Fruit fly (Drosophila melanogaster) whole organism, embryonic: ENCODE measurements around the gene CG6083.

ENCODE experiments used
- Abd-B ChIP-seq: fragments of 200-800 bp; sonication (Bioruptor generic); optimal IDR thresholded peaks from 2 replicates; lab custom pipeline; 2018; ENCODE audit warnings: missing biosample characterization, mild to moderate bottlenecking, missing genetic modification characterization, moderate library complexity
- Atf3 ChIP-seq: fragments of 200-800 bp; sonication (Bioruptor generic); optimal IDR thresholded peaks from 3 replicates; lab custom pipeline; 2016; ENCODE audit warnings: missing biosample characterization, missing genetic modification characterization
- CG10147 ChIP-seq: fragments of 200-800 bp; sonication (Bioruptor generic); optimal IDR thresholded peaks from 2 replicates; lab custom pipeline; 2019; ENCODE audit warnings: missing biosample characterization, mild to moderate bottlenecking, missing genetic modification characterization, moderate library complexity
- CG1024 ChIP-seq: fragments of 200-800 bp; sonication (Bioruptor generic); IDR thresholded peaks from 2 replicates; pipeline ENCODE4 v1.3.6; 2022; ENCODE audit warnings: missing biosample characterization, missing genetic modification characterization
- CG10979 ChIP-seq: fragments of 200-800 bp; sonication (Bioruptor generic); optimal IDR thresholded peaks from 2 replicates; lab custom pipeline; 2018; ENCODE audit warnings: missing biosample characterization, mild to moderate bottlenecking, missing genetic modification characterization, moderate library complexity
- CG12659 ChIP-seq: fragments of 200-800 bp; sonication (Bioruptor generic); optimal IDR thresholded peaks from 3 replicates; lab custom pipeline; 2017; ENCODE audit warnings: mild to moderate bottlenecking, missing biosample characterization, missing genetic modification reagents, missing genetic modification characterization
- CG13296 ChIP-seq: fragments of 200-800 bp; sonication (Bioruptor generic); optimal IDR thresholded peaks from 3 replicates; lab custom pipeline; 2018; ENCODE audit warnings: missing biosample characterization, mild to moderate bottlenecking, missing genetic modification characterization
- CG16863 ChIP-seq: fragments of 200-800 bp; sonication (Bioruptor generic); optimal IDR thresholded peaks from 3 replicates; lab custom pipeline; 2016; ENCODE audit warnings: missing biosample characterization, missing genetic modification characterization
- CG18599 ChIP-seq: fragments of 200-800 bp; sonication (Bioruptor generic); optimal IDR thresholded peaks from 3 replicates; lab custom pipeline; 2017; ENCODE audit warnings: missing biosample characterization, missing genetic modification characterization, mild to moderate bottlenecking, moderate library complexity, missing genetic modification reagents
- CG2875 ChIP-seq: fragments of 200-800 bp; sonication (Bioruptor generic); optimal IDR thresholded peaks from 2 replicates; lab custom pipeline; 2017; ENCODE audit warnings: missing biosample characterization, mild to moderate bottlenecking, missing genetic modification characterization, missing genetic modification reagents
- CG3407 ChIP-seq: fragments of 200-800 bp; sonication (Bioruptor generic); optimal IDR thresholded peaks from 2 replicates; lab custom pipeline; 2018; ENCODE audit warnings: missing biosample characterization, mild to moderate bottlenecking, missing genetic modification characterization
- CG3847 ChIP-seq: fragments of 200-800 bp; sonication (Bioruptor generic); IDR thresholded peaks from 2 replicates; pipeline ENCODE4 v1.3.6; 2022; ENCODE audit warnings: missing biosample characterization, missing genetic modification characterization
- CG5953 ChIP-seq: fragments of 200-800 bp; sonication (Bioruptor generic); IDR thresholded peaks from 2 replicates; pipeline ENCODE4 v1.3.6; 2022; ENCODE audit warnings: missing biosample characterization, missing genetic modification characterization
- CG7357 ChIP-seq: fragments of 200-800 bp; sonication (Bioruptor generic); IDR thresholded peaks from 3 replicates; pipeline ENCODE4 v1.3.6; 2022; ENCODE audit warnings: missing biosample characterization, missing genetic modification characterization
- CG7928 ChIP-seq: fragments of 200-800 bp; sonication (Bioruptor generic); optimal IDR thresholded peaks from 2 replicates; lab custom pipeline; 2017; ENCODE audit warnings: missing biosample characterization, mild to moderate bottlenecking, missing genetic modification characterization
- CG9215 ChIP-seq: fragments of 200-800 bp; sonication (Bioruptor generic); IDR thresholded peaks from 2 replicates; pipeline ENCODE4 v1.3.6; 2022; ENCODE audit warnings: missing biosample characterization, missing genetic modification characterization
- CG9609 ChIP-seq: fragments of 200-800 bp; sonication (Bioruptor generic); optimal IDR thresholded peaks from 3 replicates; lab custom pipeline; 2016; ENCODE audit warnings: missing biosample characterization, missing genetic modification characterization
- CG9727 ChIP-seq: fragments of 200-800 bp; sonication (Bioruptor generic); optimal IDR thresholded peaks from 3 replicates; lab custom pipeline; 2017; ENCODE audit warnings: missing biosample characterization, mild to moderate bottlenecking, missing genetic modification characterization
- CG9932 ChIP-seq: fragments of 200-800 bp; sonication (Bioruptor generic); IDR thresholded peaks from 2 replicates; pipeline ENCODE4 v1.3.6; 2022; ENCODE audit warnings: missing biosample characterization, missing genetic modification characterization
- CHES-1-like ChIP-seq: fragments of 200-800 bp; sonication (Bioruptor generic); optimal IDR thresholded peaks from 2 replicates; lab custom pipeline; 2016; ENCODE audit warnings: missing biosample characterization, missing genetic modification characterization
- CTCF ChIP-seq: fragments of 200-800 bp; sonication (Bioruptor generic); optimal IDR thresholded peaks from 2 replicates; lab custom pipeline; 2017; ENCODE audit warnings: missing biosample characterization, mild to moderate bottlenecking, missing genetic modification characterization, moderate library complexity
- Chrac-16 ChIP-seq: fragments of 200-800 bp; sonication (Bioruptor generic); optimal IDR thresholded peaks from 3 replicates; lab custom pipeline; 2016; ENCODE audit warnings: missing biosample characterization, missing genetic modification characterization
- Deaf1 ChIP-seq: fragments of 200-800 bp; optimal IDR thresholded peaks from 3 replicates; lab custom pipeline; 2019; ENCODE audit warnings: missing biosample characterization, mild to moderate bottlenecking, missing genetic modification characterization, moderate library complexity
- Drgx ChIP-seq: fragments of 200-800 bp; sonication (Bioruptor generic); IDR thresholded peaks from 2 replicates; pipeline ENCODE4 v1.3.6; 2022; ENCODE audit warnings: missing biosample characterization, missing genetic modification characterization
- ERR ChIP-seq: fragments of 200-800 bp; sonication (Bioruptor generic); optimal IDR thresholded peaks from 2 replicates; lab custom pipeline; 2016; ENCODE audit warnings: missing biosample characterization, missing genetic modification characterization
- Fer1 ChIP-seq: fragments of 200-800 bp; sonication (Bioruptor generic); optimal IDR thresholded peaks from 2 replicates; lab custom pipeline; 2017; ENCODE audit warnings: missing biosample characterization, mild to moderate bottlenecking, missing genetic modification characterization
- H15 ChIP-seq: fragments of 200-800 bp; sonication (Bioruptor generic); IDR thresholded peaks from 3 replicates; pipeline ENCODE4 v1.3.6; 2022; ENCODE audit warnings: missing biosample characterization, missing genetic modification characterization
- Mes4 ChIP-seq: fragments of 200-800 bp; sonication (Bioruptor generic); optimal IDR thresholded peaks from 2 replicates; lab custom pipeline; 2016; ENCODE audit warnings: missing biosample characterization, missing genetic modification characterization
- Rx ChIP-seq: fragments of 200-800 bp; sonication (Bioruptor generic); IDR thresholded peaks from 2 replicates; pipeline ENCODE4 v1.3.6; 2022; ENCODE audit warnings: missing biosample characterization, missing genetic modification characterization
- Sox102F ChIP-seq: fragments of 200-800 bp; sonication (Bioruptor generic); optimal IDR thresholded peaks from 2 replicates; lab custom pipeline; 2018; ENCODE audit warnings: missing biosample characterization, mild to moderate bottlenecking, missing genetic modification characterization, moderate library complexity
- YL-1 ChIP-seq: fragments of 200-800 bp; sonication (Bioruptor generic); optimal IDR thresholded peaks from 3 replicates; lab custom pipeline; 2017; ENCODE audit warnings: missing biosample characterization, mild to moderate bottlenecking, missing genetic modification characterization
- ab ChIP-seq: fragments of 200-800 bp; sonication (Bioruptor generic); optimal IDR thresholded peaks from 2 replicates; lab custom pipeline; 2016; ENCODE audit warnings: missing biosample characterization, missing genetic modification characterization
- ara ChIP-seq: fragments of 200-800 bp; sonication (Bioruptor generic); IDR thresholded peaks from 2 replicates; pipeline ENCODE4 v1.3.6; 2022; ENCODE audit warnings: missing biosample characterization, missing genetic modification characterization
- ase ChIP-seq: fragments of 200-800 bp; sonication (Bioruptor generic); IDR thresholded peaks from 3 replicates; pipeline ENCODE4 v1.3.6; 2022; ENCODE audit warnings: missing biosample characterization, missing genetic modification characterization
- cas ChIP-seq: fragments of 200-800 bp; sonication (Bioruptor generic); IDR thresholded peaks from 2 replicates; pipeline ENCODE4 v1.3.6; 2022; ENCODE audit warnings: missing biosample characterization, missing genetic modification characterization
- crol ChIP-seq: fragments of 200-800 bp; sonication (Bioruptor generic); IDR thresholded peaks from 2 replicates; pipeline ENCODE4 v1.3.6; 2022; ENCODE audit warnings: missing biosample characterization, missing genetic modification characterization
- cwo ChIP-seq: fragments of 200-800 bp; sonication (Bioruptor generic); optimal IDR thresholded peaks from 3 replicates; lab custom pipeline; 2017; ENCODE audit warnings: missing biosample characterization, missing genetic modification characterization, mild to moderate bottlenecking, moderate library complexity, missing genetic modification reagents
- da ChIP-seq: fragments of 200-800 bp; sonication (Bioruptor generic); optimal IDR thresholded peaks from 2 replicates; lab custom pipeline; 2016; ENCODE audit warnings: missing biosample characterization, missing genetic modification characterization
- esg ChIP-seq: fragments of 200-800 bp; sonication (Bioruptor generic); conservative IDR thresholded peaks from 2 replicates; pipeline ENCODE4 v1.3.6; 2022; ENCODE audit warnings: missing biosample characterization, missing genetic modification characterization
- ewg ChIP-seq: fragments of 200-800 bp; sonication (Bioruptor generic); optimal IDR thresholded peaks from 3 replicates; lab custom pipeline; 2017; ENCODE audit warnings: mild to moderate bottlenecking, missing biosample characterization, missing genetic modification reagents, missing genetic modification characterization
- eyg ChIP-seq: fragments of 200-800 bp; sonication (Bioruptor generic); optimal IDR thresholded peaks from 3 replicates; lab custom pipeline; 2016; ENCODE audit warnings: missing biosample characterization, missing genetic modification characterization
- gce ChIP-seq: fragments of 200-800 bp; sonication (Bioruptor generic); IDR thresholded peaks from 3 replicates; pipeline ENCODE4 v1.3.6; 2022; ENCODE audit warnings: missing biosample characterization, missing genetic modification characterization
- gsb ChIP-seq: fragments of 200-800 bp; sonication (Bioruptor generic); IDR thresholded peaks from 2 replicates; pipeline ENCODE4 v1.3.6; 2022; ENCODE audit warnings: missing biosample characterization, missing genetic modification characterization
- insv ChIP-seq, 2 experiments: fragments of 200-800 bp; sonication (Bioruptor generic); optimal IDR thresholded peaks; 3 replicates each; lab custom pipeline; 2016 to 2018; ENCODE audit warnings: missing biosample characterization in 2 of 2, missing genetic modification characterization in 2 of 2
- otp ChIP-seq: fragments of 200-800 bp; sonication (Bioruptor generic); IDR thresholded peaks from 3 replicates; pipeline ENCODE4, ENCODE4 v1.3.6; 2022; ENCODE audit warnings: missing biosample characterization, missing genetic modification characterization
- pho ChIP-seq: fragments of 200-800 bp; sonication (Bioruptor generic); optimal IDR thresholded peaks from 2 replicates; lab custom pipeline; 2016; ENCODE audit warnings: missing biosample characterization, missing genetic modification characterization
- scrt ChIP-seq: fragments of 200-800 bp; sonication (Bioruptor generic); optimal IDR thresholded peaks from 2 replicates; lab custom pipeline; 2018; ENCODE audit warnings: missing biosample characterization, mild to moderate bottlenecking, missing genetic modification characterization, moderate library complexity
- sim ChIP-seq: fragments of 200-800 bp; sonication (Bioruptor generic); IDR thresholded peaks from 2 replicates; pipeline ENCODE4 v1.3.6; 2022; ENCODE audit warnings: missing biosample characterization, missing genetic modification characterization
- slp2 ChIP-seq: fragments of 200-800 bp; sonication (Bioruptor generic); optimal IDR thresholded peaks from 2 replicates; lab custom pipeline; 2016; ENCODE audit warnings: missing biosample characterization, missing genetic modification characterization
- stc ChIP-seq: fragments of 200-800 bp; sonication (Bioruptor generic); IDR thresholded peaks from 2 replicates; pipeline ENCODE4 v1.3.6; 2022; ENCODE audit warnings: missing biosample characterization, missing genetic modification characterization
- tll ChIP-seq, 2 experiments: fragments of 200-800 bp in 1 of 2; fragments of >200 bp in 1 of 2; sonication (Bioruptor generic) in 1 of 2; optimal IDR thresholded peaks; 2 replicates each; lab custom pipeline; 2017 to 2019; ENCODE audit warnings: missing biosample characterization in 2 of 2, missing genetic modification characterization in 2 of 2, mild to moderate bottlenecking in 1 of 2, moderate library complexity in 1 of 2
- unpg ChIP-seq: fragments of 200-800 bp; sonication (Bioruptor generic); optimal IDR thresholded peaks from 3 replicates; lab custom pipeline; 2018; ENCODE audit warnings: missing biosample characterization, mild to moderate bottlenecking, missing genetic modification characterization, moderate library complexity
- z ChIP-seq: fragments of 200-800 bp; sonication (Bioruptor generic); IDR thresholded peaks from 3 replicates; pipeline ENCODE4 v1.3.6; 2022; ENCODE audit warnings: missing biosample characterization, missing genetic modification characterization

CG6083 gene

DNA sequence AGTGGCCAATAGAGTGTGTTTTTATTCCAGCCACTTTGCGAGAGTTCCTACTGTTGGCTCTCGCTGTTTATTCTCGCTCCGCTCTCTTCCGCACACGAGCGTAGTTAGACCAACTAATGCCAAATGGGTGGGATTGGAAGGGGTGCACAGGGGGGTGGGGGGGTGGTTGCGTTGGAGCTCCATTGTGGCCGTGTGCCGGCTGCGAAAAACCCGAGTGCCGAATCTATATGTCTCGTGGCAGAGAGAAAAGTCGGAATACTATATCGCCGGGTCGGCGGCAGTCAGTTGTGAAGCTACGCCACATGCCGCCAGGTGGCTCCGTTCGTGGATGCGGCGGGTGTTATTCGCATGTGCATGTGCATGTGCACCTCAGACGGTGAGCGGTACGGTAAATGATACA lies 24.8 kb downstream of the CG6083 start (continued):
- TF ChIP-seq crol (GFP tag; lab: Robert Waterston, UW), result peak; percentile 82
- TF ChIP-seq da (GFP tag; lab: Kevin White, UChicago), result no peak
- TF ChIP-seq pho (GFP tag; lab: Kevin White, UChicago), result no peak
- no peak for TF ChIP-seq unpg (GFP tag; lab: Kevin White, UChicago)
- TF ChIP-seq Abd-B (GFP tag; lab: Kevin White, UChicago), result no peak
- TF ChIP-seq Deaf1 (tag; lab: Kevin White, UChicago), result peak; percentile 85
- TF ChIP-seq Chrac-16 (GFP tag; lab: Kevin White, UChicago), result no peak
- TF ChIP-seq CG9215 (GFP tag; lab: Robert Waterston, UW), result no peak
- no peak for TF ChIP-seq ara (GFP tag; lab: Robert Waterston, UW)
- TF ChIP-seq sim, result no peak
- no peak for TF ChIP-seq esg (GFP tag; lab: Robert Waterston, UW)
- no peak for TF ChIP-seq CG18599
- TF ChIP-seq CTCF (GFP tag; lab: Kevin White, UChicago), result peak; percentile 40
- TF ChIP-seq CG3407 (GFP tag; lab: Kevin White, UChicago), result no peak
- TF ChIP-seq CG2875 (GFP tag; lab: Kevin White, UChicago), result no peak
- TF ChIP-seq CG7357, result 0 out of 3 replicates have a peak, but pooled peaks have one; percentile 32
- no peak for TF ChIP-seq CG9609 (GFP tag; lab: Kevin White, UChicago)
- no peak for TF ChIP-seq H15 (GFP tag; lab: Robert Waterston, UW)
- no peak for TF ChIP-seq ERR (GFP tag; lab: Kevin White, UChicago)
- TF ChIP-seq Rx (GFP tag; lab: Robert Waterston, UW), result no peak
- TF ChIP-seq CG1024, result no peak
- TF ChIP-seq CG10979 (tag; lab: Kevin White, UChicago), result no peak
- TF ChIP-seq CG5953 (GFP tag; lab: Robert Waterston, UW), result no peak
- TF ChIP-seq eyg, result no peak
- TF ChIP-seq CG9932 (GFP tag; lab: Robert Waterston, UW), result no peak
- no peak for TF ChIP-seq scrt (GFP tag; lab: Kevin White, UChicago)
- TF ChIP-seq CG3847, result no peak
- TF ChIP-seq Mes4, result no peak
- no peak for TF ChIP-seq CHES-1-like (GFP tag; lab: Kevin White, UChicago)
- no peak for TF ChIP-seq CG7928 (GFP tag; lab: Kevin White, UChicago)
- TF ChIP-seq slp2 (GFP tag; lab: Kevin White, UChicago), result no peak
- TF ChIP-seq gsb, result no peak
- TF ChIP-seq CG16863, result no peak
- TF ChIP-seq cas (GFP tag; lab: Robert Waterston, UW), result no peak
- TF ChIP-seq gce (GFP tag; lab: Robert Waterston, UW), result no peak
- TF ChIP-seq z (GFP tag; lab: Robert Waterston, UW), result no peak
- TF ChIP-seq YL-1 (GFP tag; lab: Kevin White, UChicago), result no peak
- no peak for TF ChIP-seq CG13296 (GFP tag; lab: Kevin White, UChicago)
- no peak for TF ChIP-seq CG10147 (GFP tag; lab: Kevin White, UChicago)
- TF ChIP-seq stc (GFP tag; lab: Robert Waterston, UW), result no peak
- no peak for TF ChIP-seq insv (GFP tag; optimal IDR thresholded peaks at IDR 0.05; lab: Kevin White, UChicago)
- no peak for TF ChIP-seq otp (GFP tag; lab: Robert Waterston, UW)
- TF ChIP-seq Fer1 (GFP tag; lab: Kevin White, UChicago), result no peak
- no peak for TF ChIP-seq ab (GFP tag; lab: Kevin White, UChicago)
- TF ChIP-seq ewg (GFP tag; lab: Kevin White, UChicago), result no peak
- TF ChIP-seq Sox102F (GFP tag; lab: Kevin White, UChicago), result no peak
- TF ChIP-seq Atf3, result no peak
- no peak for TF ChIP-seq CG12659 (GFP tag; lab: Kevin White, UChicago)
- no peak for TF ChIP-seq tll (GFP tag; optimal IDR thresholded peaks at IDR 0.05; lab: Kevin White, UChicago)
- no peak for TF ChIP-seq cwo (GFP tag; lab: Kevin White, UChicago)
- TF ChIP-seq Drgx, result 0 out of 2 replicates have a peak, but pooled peaks have one; percentile 11
- TF ChIP-seq ase, result no peak
- TF ChIP-seq CG9727 (GFP tag; lab: Kevin White, UChicago), result no peak
